Fruit fly (Drosophila melanogaster) whole organism, prepupa: ENCODE measurements around the gene CG5708.
A peak's percentile ranks its signal among the peaks of the same experiment; 100 is the strongest.

Source experiments
- Blimp-1 ChIP-seq: fragments of 200-800 bp; sonication (Bioruptor generic); optimal IDR thresholded peaks from 3 replicates; lab custom pipeline; 2017; ENCODE audit warnings: missing biosample characterization, missing genetic modification characterization, mild to moderate bottlenecking, moderate library complexity, missing genetic modification reagents
- CG10669 ChIP-seq: fragments of 200-800 bp; sonication (Bioruptor generic); optimal IDR thresholded peaks from 3 replicates; lab custom pipeline; 2018; ENCODE audit warnings: missing biosample characterization, mild to moderate bottlenecking, missing genetic modification characterization, moderate library complexity
- CG11294 ChIP-seq: fragments of 200-800 bp; sonication (Bioruptor generic); IDR thresholded peaks from 2 replicates; pipeline ENCODE4 v1.3.6; 2022; ENCODE audit warnings: missing biosample characterization, missing genetic modification characterization
- CG11762 ChIP-seq: fragments of 200-800 bp; sonication (Bioruptor generic); optimal IDR thresholded peaks from 3 replicates; lab custom pipeline; 2016; ENCODE audit warnings: missing biosample characterization, missing genetic modification characterization; ENCODE audit not compliant: insufficient read depth
- CG11902 ChIP-seq: fragments of 200-800 bp; sonication (Bioruptor generic); optimal IDR thresholded peaks from 3 replicates; lab custom pipeline; 2016; ENCODE audit warnings: missing biosample characterization, missing genetic modification characterization
- CG15336 ChIP-seq: fragments of 200-800 bp; sonication (Bioruptor generic); IDR thresholded peaks from 2 replicates; pipeline ENCODE4 v1.3.6; 2022; ENCODE audit warnings: missing biosample characterization, missing genetic modification characterization
- CG1621 ChIP-seq: fragments of 200-800 bp; sonication (Bioruptor generic); optimal IDR thresholded peaks from 3 replicates; lab custom pipeline; 2018; ENCODE audit warnings: missing biosample characterization, mild to moderate bottlenecking, missing genetic modification characterization
- CG3032 ChIP-seq: fragments of 200-800 bp; optimal IDR thresholded peaks from 2 replicates; lab custom pipeline; 2019; ENCODE audit warnings: missing biosample characterization, mild to moderate bottlenecking, missing genetic modification characterization, moderate library complexity
- CG31627 ChIP-seq: fragments of 200-800 bp; sonication (Bioruptor generic); optimal IDR thresholded peaks from 3 replicates; lab custom pipeline; 2016; ENCODE audit warnings: missing biosample characterization, missing genetic modification characterization
- CG34406 ChIP-seq: fragments of 200-800 bp; sonication (Bioruptor generic); optimal IDR thresholded peaks from 3 replicates; lab custom pipeline; 2016; ENCODE audit warnings: missing biosample characterization, missing genetic modification characterization
- CG3919 ChIP-seq: fragments of 200-800 bp; sonication (Bioruptor generic); optimal IDR thresholded peaks from 3 replicates; lab custom pipeline; 2016; ENCODE audit warnings: missing biosample characterization, missing genetic modification characterization
- CG4318 ChIP-seq: fragments of 200-800 bp; sonication (Bioruptor generic); optimal IDR thresholded peaks from 3 replicates; lab custom pipeline; 2017; ENCODE audit warnings: missing biosample characterization, mild to moderate bottlenecking, missing genetic modification characterization
- CG6163 ChIP-seq: fragments of 200-800 bp; sonication (Bioruptor generic); IDR thresholded peaks from 3 replicates; pipeline ENCODE4 v1.3.6; 2022; ENCODE audit warnings: missing biosample characterization, missing genetic modification characterization
- CG6792 ChIP-seq: fragments of 200-800 bp; sonication (Bioruptor generic); optimal IDR thresholded peaks from 3 replicates; lab custom pipeline; 2016; ENCODE audit warnings: missing biosample characterization, missing genetic modification characterization
- CG6854 ChIP-seq: fragments of 200-800 bp; sonication (Bioruptor generic); optimal IDR thresholded peaks from 2 replicates; lab custom pipeline; 2017; ENCODE audit warnings: missing biosample characterization, mild to moderate bottlenecking, missing genetic modification characterization
- CG7368 ChIP-seq: fragments of 200-800 bp; sonication (Bioruptor generic); optimal IDR thresholded peaks from 3 replicates; lab custom pipeline; 2016; ENCODE audit warnings: missing biosample characterization, missing genetic modification characterization
- CG8119 ChIP-seq: fragments of 200-800 bp; sonication (Bioruptor generic); IDR thresholded peaks from 3 replicates; pipeline ENCODE4 v1.3.6; 2022; ENCODE audit warnings: missing biosample characterization, missing genetic modification characterization
- CG8632 ChIP-seq: fragments of 200-800 bp; sonication (Bioruptor generic); optimal IDR thresholded peaks from 3 replicates; lab custom pipeline; 2016; ENCODE audit warnings: missing biosample characterization, missing genetic modification characterization
- Eip75B ChIP-seq: fragments of 200-800 bp; sonication (Bioruptor generic); optimal IDR thresholded peaks from 3 replicates; lab custom pipeline; 2016; ENCODE audit warnings: missing biosample characterization, missing genetic modification characterization
- Eip78C ChIP-seq: fragments of 200-800 bp; sonication (Bioruptor generic); peaks from one replicate; lab custom pipeline; 2016; ENCODE audit warnings: missing biosample characterization, missing genetic modification characterization
- Eip93F ChIP-seq: fragments of 200-800 bp; sonication (Bioruptor generic); optimal IDR thresholded peaks from 2 replicates; lab custom pipeline; 2016; ENCODE audit warnings: missing biosample characterization, mild to moderate bottlenecking, missing genetic modification characterization
- Ets21C ChIP-seq: fragments of 200-800 bp; sonication (Bioruptor generic); optimal IDR thresholded peaks from 3 replicates; lab custom pipeline; 2016; ENCODE audit warnings: missing biosample characterization, missing genetic modification characterization
- Ets96B ChIP-seq: fragments of 200-800 bp; optimal IDR thresholded peaks from 2 replicates; lab custom pipeline; 2019; ENCODE audit warnings: missing biosample characterization, mild to moderate bottlenecking, missing genetic modification characterization, moderate library complexity
- Gug ChIP-seq: fragments of 200-800 bp; sonication (Bioruptor generic); IDR thresholded peaks from 2 replicates; pipeline ENCODE4 v1.3.6; 2022; ENCODE audit warnings: missing biosample characterization, missing genetic modification characterization
- Hr38 ChIP-seq: sonication (Bioruptor generic); optimal IDR thresholded peaks from 2 replicates; lab custom pipeline; 2016; ENCODE audit warnings: missing biosample characterization, missing genetic modification characterization
- Hr39 ChIP-seq: fragments of 200-800 bp; sonication (Bioruptor generic); optimal IDR thresholded peaks from 2 replicates; lab custom pipeline; 2016; ENCODE audit warnings: missing biosample characterization, missing genetic modification characterization
- Met ChIP-seq: fragments of 200-800 bp; sonication (Bioruptor generic); optimal IDR thresholded peaks from 3 replicates; lab custom pipeline; 2016; ENCODE audit warnings: missing biosample characterization, missing genetic modification characterization
- OdsH ChIP-seq: fragments of 200-800 bp; sonication (Bioruptor generic); optimal IDR thresholded peaks from 3 replicates; lab custom pipeline; 2016; ENCODE audit warnings: missing biosample characterization, missing genetic modification characterization
- Smox ChIP-seq: fragments of 200-800 bp; sonication (Bioruptor generic); optimal IDR thresholded peaks from 3 replicates; lab custom pipeline; 2016; ENCODE audit warnings: missing biosample characterization, missing genetic modification characterization
- Sox14 ChIP-seq: fragments of 200-800 bp; sonication (Bioruptor generic); optimal IDR thresholded peaks from 3 replicates; lab custom pipeline; 2016; ENCODE audit warnings: missing biosample characterization, missing genetic modification characterization
- Sox15 ChIP-seq: fragments of 200-800 bp; sonication (Bioruptor generic); optimal IDR thresholded peaks from 3 replicates; lab custom pipeline; 2016; ENCODE audit warnings: missing biosample characterization, missing genetic modification characterization
- achi ChIP-seq: fragments of 200-800 bp; sonication (Bioruptor generic); optimal IDR thresholded peaks from 3 replicates; lab custom pipeline; 2016; ENCODE audit warnings: missing biosample characterization, missing genetic modification characterization
- acj6 ChIP-seq: fragments of 200-800 bp; sonication (Bioruptor generic); optimal IDR thresholded peaks from 3 replicates; lab custom pipeline; 2016; ENCODE audit warnings: missing biosample characterization, missing genetic modification characterization
- dac ChIP-seq: fragments of 200-800 bp; sonication (Bioruptor generic); optimal IDR thresholded peaks from 2 replicates; lab custom pipeline; 2017; ENCODE audit warnings: missing biosample characterization, mild to moderate bottlenecking, missing genetic modification characterization
- eg ChIP-seq: fragments of 200-800 bp; sonication (Bioruptor generic); IDR thresholded peaks from 3 replicates; pipeline ENCODE4 v1.3.6; 2022; ENCODE audit warnings: missing biosample characterization, missing genetic modification characterization
- fkh ChIP-seq: fragments of 200-800 bp; sonication (Bioruptor generic); optimal IDR thresholded peaks from 3 replicates; lab custom pipeline; 2017; ENCODE audit warnings: missing biosample characterization, mild to moderate bottlenecking, missing genetic modification characterization, moderate library complexity
- lz ChIP-seq: fragments of 200-800 bp; sonication (Bioruptor generic); optimal IDR thresholded peaks from 3 replicates; lab custom pipeline; 2016; ENCODE audit warnings: missing biosample characterization, missing genetic modification characterization
- net ChIP-seq: fragments of 200-800 bp; sonication (Bioruptor generic); optimal IDR thresholded peaks from 3 replicates; lab custom pipeline; 2016; ENCODE audit warnings: missing biosample characterization, missing genetic modification characterization
- pdm3 ChIP-seq: fragments of 200-800 bp; sonication (Bioruptor generic); optimal IDR thresholded peaks from 3 replicates; lab custom pipeline; 2016; ENCODE audit warnings: missing biosample characterization, missing genetic modification characterization
- salr ChIP-seq, 2 experiments: fragments of 200-800 bp; sonication (Bioruptor generic); optimal IDR thresholded peaks; 3 replicates each; lab custom pipeline; 2016 to 2018; ENCODE audit warnings: missing biosample characterization in 2 of 2, missing genetic modification characterization in 2 of 2, mild to moderate bottlenecking in 1 of 2
- spab ChIP-seq: fragments of 200-800 bp; sonication (Bioruptor generic); optimal IDR thresholded peaks from 2 replicates; lab custom pipeline; 2017; ENCODE audit warnings: missing biosample characterization, mild to moderate bottlenecking, missing genetic modification characterization, missing genetic modification reagents
- svp ChIP-seq: fragments of 200-800 bp; sonication (Bioruptor generic); peaks from one replicate; lab custom pipeline; 2016; ENCODE audit warnings: missing biosample characterization, missing genetic modification characterization
- topi ChIP-seq: fragments of 200-800 bp; sonication (Bioruptor generic); optimal IDR thresholded peaks from 3 replicates; lab custom pipeline; 2016; ENCODE audit warnings: missing biosample characterization, missing genetic modification characterization

The CG5708 gene

DNA sequence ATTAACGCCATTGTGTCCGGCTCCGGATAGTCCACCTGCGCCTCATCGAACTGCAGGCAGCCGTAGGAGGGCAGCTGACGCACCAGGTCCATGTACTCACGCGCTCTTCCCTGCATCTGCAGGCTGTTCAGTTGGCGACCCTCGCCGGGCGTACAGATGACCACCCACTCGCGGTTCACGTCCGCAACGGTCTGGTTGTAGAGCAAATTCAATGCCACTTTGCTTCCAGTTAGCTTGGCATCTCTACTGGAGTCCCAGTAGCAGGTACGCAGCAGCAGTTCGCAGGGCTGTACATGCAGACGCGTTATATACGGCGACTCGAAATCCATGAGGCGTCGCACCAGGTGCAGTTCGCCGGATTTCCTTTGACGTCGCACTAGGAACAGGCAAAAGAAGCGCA, 20.7 kb downstream of the CG5708 start:
- TF ChIP-seq Eip75B (GFP tag; lab: Kevin White, UChicago) (no peak), CG6854 (GFP tag; lab: Kevin White, UChicago) (no peak), CG6163 (GFP tag; lab: Robert Waterston, UW) (no peak), net (GFP tag; lab: Kevin White, UChicago) (no peak), salr (GFP tag; optimal IDR thresholded peaks at IDR 0.05; lab: Kevin White, UChicago) (no peak), topi (GFP tag; lab: Kevin White, UChicago) (no peak), CG8119 (GFP tag; lab: Robert Waterston, UW) (no peak), CG11294 (no peak), Blimp-1 (GFP tag; lab: Kevin White, UChicago) (no peak)

dm6 chr2L:10203933-10204509, 22.6 kb downstream of the CG5708 start, which contains the start of gene CG34159:
CG34159 (minus strand) TSS chr2L:10204317.
- no peak for TF ChIP-seq dac (GFP tag; lab: Kevin White, UChicago)
- TF ChIP-seq Eip78C (GFP tag; lab: Kevin White, UChicago) = peak; percentile 27
- no peak for TF ChIP-seq CG15336
- peak; percentile 17 for TF ChIP-seq CG6854 (GFP tag; lab: Kevin White, UChicago)
- no peak for TF ChIP-seq CG3032 (tag; lab: Kevin White, UChicago)
- TF ChIP-seq CG3919 (GFP tag; lab: Kevin White, UChicago) = no peak
- no peak for TF ChIP-seq CG7368 (GFP tag; lab: Kevin White, UChicago)
- TF ChIP-seq Sox14 (GFP tag; lab: Kevin White, UChicago) = peak; percentile 31
- TF ChIP-seq Ets21C (GFP tag; lab: Kevin White, UChicago) = no peak
- TF ChIP-seq CG10669 (GFP tag; lab: Kevin White, UChicago) = no peak
- no peak for TF ChIP-seq net (GFP tag; lab: Kevin White, UChicago)
- TF ChIP-seq fkh = peak; percentile 76
- no peak for TF ChIP-seq Eip93F (GFP tag; lab: Kevin White, UChicago)
- no peak for TF ChIP-seq CG1621 (tag; lab: Kevin White, UChicago)
- no peak for TF ChIP-seq Blimp-1 (GFP tag; lab: Kevin White, UChicago)
- no peak for TF ChIP-seq CG8632
- TF ChIP-seq svp (GFP tag; lab: Kevin White, UChicago) = no peak
- no peak for TF ChIP-seq Ets96B
- TF ChIP-seq salr (GFP tag; optimal IDR thresholded peaks at IDR 0.05; lab: Kevin White, UChicago) = no peak
- no peak for TF ChIP-seq Gug
- no peak for TF ChIP-seq pdm3 (GFP tag; lab: Kevin White, UChicago)
- TF ChIP-seq CG34406 (GFP tag; lab: Kevin White, UChicago) = no peak
- TF ChIP-seq CG4318 (GFP tag; lab: Kevin White, UChicago) = no peak
- TF ChIP-seq Hr38 (GFP tag; lab: Kevin White, UChicago) = no peak
- TF ChIP-seq, all 60 proteins: peak for 4

DNA sequence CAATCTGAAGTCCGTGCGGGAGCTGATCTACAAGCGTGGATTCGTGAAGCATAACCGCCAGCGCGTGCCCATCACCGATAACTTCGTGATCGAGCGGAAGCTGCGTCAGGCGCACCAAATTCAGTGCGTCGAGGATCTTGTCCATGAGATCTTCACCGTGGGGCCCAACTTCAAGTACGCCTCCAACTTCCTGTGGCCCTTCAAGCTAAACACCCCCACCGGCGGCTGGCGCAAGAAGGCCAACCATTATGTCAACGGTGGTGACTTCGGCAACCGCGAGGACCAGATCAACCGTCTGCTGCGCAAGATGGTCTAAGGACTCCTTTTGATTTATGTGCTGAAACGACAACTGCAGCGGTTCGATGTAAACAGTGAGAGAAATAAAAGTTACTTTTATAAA, 24.9 kb downstream of the CG5708 start:
- no peak for TF ChIP-seq pdm3 (GFP tag; lab: Kevin White, UChicago)
- TF ChIP-seq CG15336 = no peak
- no peak for TF ChIP-seq eg
- TF ChIP-seq CG6792 (GFP tag; lab: Kevin White, UChicago) = no peak
- no peak for TF ChIP-seq CG8119 (GFP tag; lab: Robert Waterston, UW)
- no peak for TF ChIP-seq spab
- no peak for TF ChIP-seq CG11902 (GFP tag; lab: Kevin White, UChicago)

dm6 chr2L:10200847-10201246, 25.8 kb downstream of the CG5708 start, which contains the start of the genes Ripalpha and RpL7:
Ripalpha (minus strand) TSS chr2L:10200974.
RpL7 (plus strand) TSS chr2L:10201004.
- no peak; the same call in 1 of the 2 replicates for TF ChIP-seq CG11294
- peak; percentile 90 for TF ChIP-seq Smox (GFP tag; lab: Kevin White, UChicago)
- peak; percentile 60; the same call in 1 of the 3 replicates for TF ChIP-seq CG8119 (GFP tag; lab: Robert Waterston, UW)
- no peak for TF ChIP-seq Hr38 (GFP tag; lab: Kevin White, UChicago)
- peak; percentile 84 for TF ChIP-seq Ets21C (GFP tag; lab: Kevin White, UChicago)
- no peak for TF ChIP-seq Eip93F (GFP tag; lab: Kevin White, UChicago)
- TF ChIP-seq CG6163 (GFP tag; lab: Robert Waterston, UW) = peak; percentile 96
- peak; percentile 97 for TF ChIP-seq lz (GFP tag; lab: Kevin White, UChicago)
- peak; percentile 93 for TF ChIP-seq acj6 (GFP tag; lab: Kevin White, UChicago)
- TF ChIP-seq CG11762 (GFP tag; lab: Kevin White, UChicago) = peak; percentile 86
- TF ChIP-seq Eip75B (GFP tag; lab: Kevin White, UChicago) = peak; percentile 86
- TF ChIP-seq Ets96B = peak; percentile 57
- no peak for TF ChIP-seq CG4318 (GFP tag; lab: Kevin White, UChicago)
- TF ChIP-seq Eip78C (GFP tag; lab: Kevin White, UChicago) = peak; percentile 95
- peak; percentile 98 for TF ChIP-seq CG3919 (GFP tag; lab: Kevin White, UChicago)
- TF ChIP-seq Sox15 (GFP tag; lab: Kevin White, UChicago) = peak; percentile 82
- peak; percentile 76 for TF ChIP-seq CG11902 (GFP tag; lab: Kevin White, UChicago)
- TF ChIP-seq Blimp-1 (GFP tag; lab: Kevin White, UChicago) = peak; percentile 90
- TF ChIP-seq pdm3 (GFP tag; lab: Kevin White, UChicago) = peak; percentile 92
- TF ChIP-seq CG15336 = peak; percentile 68; the same call in 1 of the 2 replicates
- TF ChIP-seq Hr39 = peak; percentile 93
- peak; percentile 81 for TF ChIP-seq CG10669 (GFP tag; lab: Kevin White, UChicago)
- TF ChIP-seq achi (GFP tag; lab: Kevin White, UChicago) = peak; percentile 100
- peak; percentile 96 for TF ChIP-seq CG31627 (GFP tag; lab: Kevin White, UChicago)
- peak; percentile 93 for TF ChIP-seq Met (GFP tag; lab: Kevin White, UChicago)
- peak; percentile 96 for TF ChIP-seq OdsH (GFP tag; lab: Kevin White, UChicago)
- peak; percentile 93 for TF ChIP-seq CG7368 (GFP tag; lab: Kevin White, UChicago)
